Fruit fly (Drosophila melanogaster) whole organism, embryonic: ENCODE data around the gene Charon.

ENCODE experiments used
- CG10147 ChIP-seq: fragments of 200-800 bp; sonication (Bioruptor generic); optimal IDR thresholded peaks from 2 replicates; lab custom pipeline; 2019; ENCODE audit warnings: missing biosample characterization, mild to moderate bottlenecking, missing genetic modification characterization, moderate library complexity
- CG1024 ChIP-seq: fragments of 200-800 bp; sonication (Bioruptor generic); IDR thresholded peaks from 2 replicates; pipeline ENCODE4 v1.3.6; 2022; ENCODE audit warnings: missing biosample characterization, missing genetic modification characterization
- CG10462 ChIP-seq: fragments of 200-800 bp; sonication (Bioruptor generic); optimal IDR thresholded peaks from 2 replicates; lab custom pipeline; 2016; ENCODE audit warnings: missing biosample characterization, missing genetic modification characterization
- CG11085 ChIP-seq: fragments of 200-800 bp; sonication (Bioruptor generic); IDR thresholded peaks from 2 replicates; pipeline ENCODE4 v1.3.6; 2022; ENCODE audit warnings: missing biosample characterization, missing genetic modification characterization
- CG12071 ChIP-seq: fragments of 200-800 bp; sonication (Bioruptor generic); optimal IDR thresholded peaks from 3 replicates; lab custom pipeline; 2018; ENCODE audit warnings: missing biosample characterization, mild to moderate bottlenecking, missing genetic modification characterization
- CG13424 ChIP-seq: fragments of 200-800 bp; sonication (Bioruptor generic); optimal IDR thresholded peaks from 2 replicates; lab custom pipeline; 2019; ENCODE audit warnings: missing biosample characterization, mild to moderate bottlenecking, missing genetic modification characterization, moderate library complexity
- CG15479 ChIP-seq: fragments of 200-800 bp; sonication (Bioruptor generic); optimal IDR thresholded peaks from 3 replicates; lab custom pipeline; 2019; ENCODE audit warnings: missing biosample characterization, mild to moderate bottlenecking, missing genetic modification characterization, moderate library complexity
- CG15696 ChIP-seq: fragments of 200-800 bp; sonication (Bioruptor generic); optimal IDR thresholded peaks from 2 replicates; lab custom pipeline; 2019; ENCODE audit warnings: missing biosample characterization, mild to moderate bottlenecking, missing genetic modification characterization, moderate library complexity
- CG1603 ChIP-seq: fragments of 200-800 bp; sonication (Bioruptor generic); optimal IDR thresholded peaks from 2 replicates; lab custom pipeline; 2019; ENCODE audit warnings: missing biosample characterization, mild to moderate bottlenecking, missing genetic modification characterization, moderate library complexity
- CG16813 ChIP-seq: fragments of 200-800 bp; sonication (Bioruptor generic); IDR thresholded peaks from 3 replicates; pipeline ENCODE4 v1.3.6; 2022; ENCODE audit warnings: missing biosample characterization, missing genetic modification characterization; ENCODE audit not compliant: partially characterized antibody
- CG17359 ChIP-seq: fragments of 200-800 bp; sonication (Bioruptor generic); optimal IDR thresholded peaks from 3 replicates; lab custom pipeline; 2018; ENCODE audit warnings: missing biosample characterization, mild to moderate bottlenecking, missing genetic modification characterization, moderate library complexity
- CG17568 ChIP-seq: fragments of 200-800 bp; sonication (Bioruptor generic); optimal IDR thresholded peaks from 2 replicates; lab custom pipeline; 2018; ENCODE audit warnings: missing biosample characterization, mild to moderate bottlenecking, missing genetic modification characterization, moderate library complexity
- CG2129 ChIP-seq: fragments of 200-800 bp; sonication (Bioruptor generic); IDR thresholded peaks from 2 replicates; pipeline ENCODE4 v1.3.6; 2022; ENCODE audit warnings: missing biosample characterization, missing genetic modification characterization; ENCODE audit not compliant: partially characterized antibody
- CG32772 ChIP-seq: fragments of 200-800 bp; sonication (Bioruptor generic); IDR thresholded peaks from 2 replicates; pipeline ENCODE4 v1.3.6; 2022; ENCODE audit warnings: missing biosample characterization, missing genetic modification characterization
- CG3838 ChIP-seq: fragments of 200-800 bp; sonication (Bioruptor generic); optimal IDR thresholded peaks from 3 replicates; lab custom pipeline; 2016; ENCODE audit warnings: missing biosample characterization, missing genetic modification characterization
- CG4360 ChIP-seq: fragments of 200-800 bp; sonication (Bioruptor generic); IDR thresholded peaks from 2 replicates; pipeline ENCODE4 v1.3.6; 2022; ENCODE audit warnings: missing biosample characterization, missing genetic modification characterization
- CG4424 ChIP-seq: fragments of 200-800 bp; sonication (Bioruptor generic); optimal IDR thresholded peaks from 3 replicates; lab custom pipeline; 2016; ENCODE audit warnings: missing biosample characterization, missing genetic modification characterization
- CG5180 ChIP-seq: fragments of 200-800 bp; sonication (Bioruptor generic); optimal IDR thresholded peaks from 3 replicates; lab custom pipeline; 2017; ENCODE audit warnings: missing biosample characterization, missing genetic modification characterization, mild to moderate bottlenecking, moderate library complexity, missing genetic modification reagents
- CG7357 ChIP-seq: fragments of 200-800 bp; sonication (Bioruptor generic); IDR thresholded peaks from 3 replicates; pipeline ENCODE4 v1.3.6; 2022; ENCODE audit warnings: missing biosample characterization, missing genetic modification characterization
- CG7556 ChIP-seq: fragments of 200-800 bp; sonication (Bioruptor generic); optimal IDR thresholded peaks from 2 replicates; lab custom pipeline; 2017; ENCODE audit warnings: missing biosample characterization, mild to moderate bottlenecking, missing genetic modification characterization
- CG7963 ChIP-seq: fragments of 200-800 bp; sonication (Bioruptor generic); IDR thresholded peaks from 3 replicates; pipeline ENCODE4 v1.3.6; 2022; ENCODE audit warnings: missing biosample characterization, missing genetic modification characterization; ENCODE audit not compliant: partially characterized antibody
- CG8388 ChIP-seq: fragments of 200-800 bp; sonication (Bioruptor generic); optimal IDR thresholded peaks from 2 replicates; lab custom pipeline; 2019; ENCODE audit warnings: missing biosample characterization, mild to moderate bottlenecking, missing genetic modification characterization, moderate library complexity
- CG9817 ChIP-seq: fragments of 200-800 bp; sonication (Bioruptor generic); optimal IDR thresholded peaks from 2 replicates; lab custom pipeline; 2018; ENCODE audit warnings: missing biosample characterization, mild to moderate bottlenecking, missing genetic modification characterization, moderate library complexity
- Chrac-16 ChIP-seq: fragments of 200-800 bp; sonication (Bioruptor generic); optimal IDR thresholded peaks from 3 replicates; lab custom pipeline; 2016; ENCODE audit warnings: missing biosample characterization, missing genetic modification characterization
- Dek ChIP-seq: fragments of 200-800 bp; sonication (Bioruptor generic); optimal IDR thresholded peaks from 3 replicates; lab custom pipeline; 2019; ENCODE audit warnings: missing biosample characterization, mild to moderate bottlenecking, missing genetic modification characterization, moderate library complexity
- HLH4C ChIP-seq: fragments of 200-800 bp; sonication (Bioruptor generic); IDR thresholded peaks from 3 replicates; pipeline ENCODE4 v1.3.6; 2022; ENCODE audit warnings: missing biosample characterization, missing genetic modification characterization; ENCODE audit not compliant: partially characterized antibody
- HLH54F ChIP-seq: fragments of 200-800 bp; sonication (Bioruptor generic); optimal IDR thresholded peaks from 3 replicates; lab custom pipeline; 2016; ENCODE audit warnings: missing biosample characterization, missing genetic modification characterization
- Meics ChIP-seq: fragments of 200-800 bp; sonication (Bioruptor generic); optimal IDR thresholded peaks from 2 replicates; lab custom pipeline; 2017; ENCODE audit warnings: missing biosample characterization, mild to moderate bottlenecking, missing genetic modification characterization
- Mrtf ChIP-seq: fragments of 200-800 bp; sonication (Bioruptor generic); IDR thresholded peaks from 3 replicates; pipeline ENCODE4 v1.3.6; 2022; ENCODE audit warnings: missing biosample characterization, missing genetic modification characterization
- Pdp1 ChIP-seq, 2 experiments: fragments of 200-800 bp; sonication (Bioruptor generic); optimal IDR thresholded peaks; 3 replicates each; lab custom pipeline; 2016; ENCODE audit warnings: missing biosample characterization in 2 of 2, missing genetic modification characterization in 2 of 2, mild to moderate bottlenecking in 1 of 2, moderate library complexity in 1 of 2
- Rfx ChIP-seq: fragments of 200-800 bp; sonication (Bioruptor generic); IDR thresholded peaks from 2 replicates; pipeline ENCODE4 v1.3.6; 2022; ENCODE audit warnings: missing biosample characterization, missing genetic modification characterization
- ara ChIP-seq: fragments of 200-800 bp; sonication (Bioruptor generic); IDR thresholded peaks from 2 replicates; pipeline ENCODE4 v1.3.6; 2022; ENCODE audit warnings: missing biosample characterization, missing genetic modification characterization
- ato ChIP-seq: fragments of 200-800 bp; sonication (Bioruptor generic); IDR thresholded peaks from 2 replicates; pipeline ENCODE4 v1.3.6; 2022; ENCODE audit warnings: missing biosample characterization, missing genetic modification characterization; ENCODE audit not compliant: partially characterized antibody
- caup ChIP-seq: fragments of 200-800 bp; sonication (Bioruptor generic); optimal IDR thresholded peaks from 3 replicates; lab custom pipeline; 2017; ENCODE audit warnings: missing biosample characterization, mild to moderate bottlenecking, missing genetic modification characterization, moderate library complexity; ENCODE audit not compliant: severe bottlenecking
- dpn ChIP-seq, 2 experiments: fragments of 200-800 bp; sonication (Bioruptor generic); optimal IDR thresholded peaks; 3 replicates each; lab custom pipeline; 2016; ENCODE audit warnings: missing biosample characterization in 2 of 2, missing genetic modification characterization in 2 of 2
- dysf ChIP-seq: fragments of 200-800 bp; sonication (Bioruptor generic); IDR thresholded peaks from 3 replicates; pipeline ENCODE4 v1.3.6; 2022; ENCODE audit warnings: missing biosample characterization, missing genetic modification characterization
- hb ChIP-seq: fragments of 200-800 bp; sonication (Bioruptor generic); IDR thresholded peaks from 3 replicates; pipeline ENCODE4 v1.3.6; 2022; ENCODE audit warnings: missing biosample characterization, missing genetic modification characterization; ENCODE audit not compliant: partially characterized antibody
- nmo ChIP-seq: fragments of 200-800 bp; sonication (Bioruptor generic); optimal IDR thresholded peaks from 2 replicates; lab custom pipeline; 2018; ENCODE audit warnings: missing biosample characterization, mild to moderate bottlenecking, missing genetic modification characterization, moderate library complexity
- odd ChIP-seq: fragments of 200-800 bp; sonication (Bioruptor generic); optimal IDR thresholded peaks from 2 replicates; lab custom pipeline; 2017; ENCODE audit warnings: missing biosample characterization, mild to moderate bottlenecking, missing genetic modification characterization
- so ChIP-seq: fragments of 200-800 bp; sonication (Bioruptor generic); IDR thresholded peaks from 3 replicates; pipeline ENCODE4 v1.3.6; 2022; ENCODE audit warnings: missing biosample characterization, missing genetic modification characterization
- sqz ChIP-seq: fragments of 200-800 bp; sonication (Bioruptor generic); optimal IDR thresholded peaks from 3 replicates; lab custom pipeline; 2018; ENCODE audit warnings: missing biosample characterization, mild to moderate bottlenecking, missing genetic modification characterization
- vfl ChIP-seq: fragments of 200-800 bp; sonication (Bioruptor generic); optimal IDR thresholded peaks from 2 replicates; lab custom pipeline; 2016; ENCODE audit warnings: missing biosample characterization, missing genetic modification characterization
- wek ChIP-seq: fragments of 200-800 bp; sonication (Bioruptor generic); optimal IDR thresholded peaks from 3 replicates; lab custom pipeline; 2018; ENCODE audit warnings: missing biosample characterization, mild to moderate bottlenecking, missing genetic modification characterization, moderate library complexity
- zfh2 ChIP-seq: fragments of 200-800 bp; sonication (Bioruptor generic); optimal IDR thresholded peaks from 2 replicates; lab custom pipeline; 2016; ENCODE audit warnings: missing biosample characterization, missing genetic modification characterization

Charon gene

DNA sequence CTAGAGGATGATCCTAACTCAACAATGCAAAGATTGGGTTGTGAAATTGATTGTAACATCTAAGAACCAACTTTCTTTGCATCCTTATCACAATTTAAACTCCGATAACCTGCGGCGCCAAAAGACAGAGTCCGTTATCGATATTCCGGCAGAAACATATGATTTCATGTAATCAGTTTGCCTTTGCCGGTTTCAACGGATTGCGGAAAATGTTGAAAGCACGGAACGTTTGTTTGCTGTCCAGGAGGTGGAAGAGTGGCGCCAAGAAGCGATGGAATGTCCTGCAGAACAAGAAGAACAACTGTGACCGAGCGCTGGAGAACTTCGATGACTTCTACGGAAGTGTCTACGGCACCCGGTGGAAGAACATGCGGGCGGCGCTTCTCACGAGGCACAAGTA lies 24.9 kb downstream of the Charon start (continued):
- TF ChIP-seq hb (peak; percentile 65; the same call in 1 of the 3 replicates), HLH4C (GFP tag; lab: Robert Waterston, UW) (peak; percentile 72), CG7963 (GFP tag; lab: Robert Waterston, UW) (peak; percentile 53; the same call in 2 of the 3 replicates)

DNA sequence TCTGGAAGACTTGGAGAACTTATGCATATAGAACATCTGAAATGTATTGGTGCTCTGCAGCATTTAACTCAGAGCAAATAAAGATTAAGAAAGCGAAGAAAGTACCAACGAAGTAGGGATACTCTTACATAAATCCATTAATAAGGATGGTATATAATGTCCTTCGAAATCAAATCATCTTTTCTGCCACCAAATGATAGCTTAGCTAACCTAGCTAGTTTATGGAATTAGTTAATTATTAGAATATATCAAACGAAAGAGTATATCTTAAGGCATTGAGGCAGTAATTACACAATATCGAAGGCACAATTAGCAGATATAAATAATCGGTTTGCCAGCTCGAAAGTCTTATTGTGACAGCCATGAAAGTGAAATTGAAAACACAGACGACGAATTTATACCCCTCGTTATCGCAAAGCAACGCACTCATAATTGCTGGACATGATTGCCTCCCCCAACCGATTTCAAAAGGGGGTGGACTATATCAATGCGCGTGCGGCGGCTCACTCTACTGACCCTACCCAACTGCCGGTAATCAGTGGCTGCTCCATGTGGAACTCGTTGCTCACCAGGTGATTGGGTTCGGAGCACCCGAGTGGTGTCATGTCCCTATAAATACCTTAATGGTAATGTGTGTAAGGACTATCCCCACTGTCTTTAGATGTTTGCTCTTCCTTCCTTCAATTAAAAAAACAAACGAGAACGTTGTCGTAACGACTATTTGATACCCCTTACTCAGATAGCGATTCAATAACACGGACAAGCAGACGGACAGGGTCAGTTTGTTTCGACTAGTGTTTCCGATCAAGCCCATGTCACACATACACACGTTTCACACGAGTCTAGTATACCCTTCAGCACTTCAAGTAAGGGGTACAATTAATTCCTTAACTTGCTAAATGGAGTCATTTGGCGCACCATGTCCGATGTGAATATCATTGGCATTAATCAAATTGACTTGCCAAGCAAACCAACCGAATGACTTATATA lies 27.9 kb downstream of the Charon start:
- TF ChIP-seq CG11085 (GFP tag; lab: Robert Waterston, UW) (no peak), CG32772 (GFP tag; lab: Robert Waterston, UW) (0 out of 2 replicates have a peak, but pooled peaks have one; percentile 12), CG3838 (no peak), CG15479 (GFP tag; lab: Kevin White, UChicago) (no peak), CG16813 (GFP tag; lab: Robert Waterston, UW) (no peak), Meics (peak; percentile 55), CG17568 (GFP tag; lab: Kevin White, UChicago) (peak; percentile 9), CG9817 (tag; lab: Kevin White, UChicago) (peak; percentile 54), CG1024 (GFP tag; lab: Robert Waterston, UW) (0 out of 2 replicates have a peak, but pooled peaks have one; percentile 5), CG7556 (GFP tag; lab: Kevin White, UChicago) (peak; percentile 28), sqz (GFP tag; lab: Kevin White, UChicago) (no peak), CG17359 (tag; lab: Kevin White, UChicago) (peak; percentile 71), CG5180 (GFP tag; lab: Kevin White, UChicago) (no peak), wek (no peak), CG2129 (GFP tag; lab: Robert Waterston, UW) (no peak), vfl (GFP tag; lab: Kevin White, UChicago) (no peak), Chrac-16 (GFP tag; lab: Kevin White, UChicago) (peak; percentile 39), CG12071 (peak; percentile 65), Dek (tag; lab: Kevin White, UChicago) (peak; percentile 53), dysf (GFP tag; lab: Robert Waterston, UW) (0 out of 3 replicates have a peak, but pooled peaks have one; percentile 40), odd (GFP tag; lab: Kevin White, UChicago) (no peak), CG10462 (peak; percentile 1), CG8388 (peak; percentile 58), so (no peak), CG4424 (peak; percentile 55), CG10147 (GFP tag; lab: Kevin White, UChicago) (peak; percentile 57), CG1603 (tag; lab: Kevin White, UChicago) (peak; percentile 78), Mrtf (GFP tag; lab: Robert Waterston, UW) (peak; percentile 43; the same call in 1 of the 3 replicates), ato (GFP tag; lab: Robert Waterston, UW) (no peak), CG13424 (peak; percentile 62), ara (GFP tag; lab: Robert Waterston, UW) (no peak), dpn (GFP tag; optimal IDR thresholded peaks at IDR 0.05; lab: Kevin White, UChicago) (peak in 1 of 2 experiments; percentile 35), caup (GFP tag; lab: Kevin White, UChicago) (peak; percentile 23), Pdp1 (GFP tag; optimal IDR thresholded peaks at IDR 0.05; lab: Kevin White, UChicago) (peak in 1 of 2 experiments; percentile 82), zfh2 (GFP tag; lab: Kevin White, UChicago) (peak; percentile 32), CG4360 (GFP tag; lab: Robert Waterston, UW) (no peak), Rfx (GFP tag; lab: Robert Waterston, UW) (peak; percentile 23; the same call in 1 of the 2 replicates), CG7357 (GFP tag; lab: Robert Waterston, UW) (peak; percentile 37; the same call in 1 of the 3 replicates), CG15696 (tag; lab: Kevin White, UChicago) (no peak), nmo (GFP tag; lab: Kevin White, UChicago) (peak; percentile 78), HLH54F (GFP tag; lab: Kevin White, UChicago) (no peak)
